Worm (Caenorhabditis elegans): ENCODE measurements around the gene C29E4.11.

DNA sequence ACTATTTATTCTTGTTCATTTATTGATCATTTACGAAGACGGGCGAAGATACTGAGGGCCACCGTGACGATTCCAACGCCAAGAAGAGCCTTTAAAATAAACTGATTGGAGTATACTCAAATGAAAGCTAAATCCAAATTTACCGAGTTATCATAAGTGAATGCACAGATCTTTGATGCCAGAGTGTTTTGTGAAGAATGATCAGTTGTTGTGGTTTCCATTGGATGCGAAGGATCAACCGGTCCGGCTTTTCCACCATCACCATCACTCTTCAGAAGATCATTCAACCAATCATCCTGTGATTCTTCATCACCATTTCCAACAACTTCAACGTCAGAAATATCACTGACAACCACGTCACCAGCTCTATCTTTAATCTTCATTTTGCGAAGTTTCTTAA is 19.3 kb upstream of the C29E4.11 start:
- TF ChIP-seq ama-1 (optimal IDR thresholded peaks at IDR 0.05) (no peak), flt-1 (GFP tag; IDR thresholded peaks at IDR 0.05) (no peak), ets-7 (tag; optimal IDR thresholded peaks at IDR 0.05) (no peak), tra-4 (tag; optimal IDR thresholded peaks at IDR 0.05) (no peak), scrt-1 (GFP tag; IDR thresholded peaks at IDR 0.05) (no peak), B0310.2 (tag; optimal IDR thresholded peaks at IDR 0.05) (no peak), F13C5.2 (tag; optimal IDR thresholded peaks at IDR 0.05) (no peak), hnd-1 (tag; optimal IDR thresholded peaks at IDR 0.05) (no peak)

Data from whole organism, early embryonic.